Worm (Caenorhabditis elegans) whole organism, L3 larva: ENCODE measurements around the gene tni-3.

Source experiments
- R02D3.7 ChIP-seq: fragments of 150-350 bp; optimal IDR thresholded peaks from 2 replicates; lab custom pipeline; 2014; ENCODE audit warnings: missing biosample characterization, missing genetic modification characterization
- ceh-16 ChIP-seq: sonication (generic microtip); optimal IDR thresholded peaks from 2 replicates; lab custom pipeline; 2017; ENCODE audit warnings: missing biosample characterization, missing genetic modification characterization
- ceh-82 ChIP-seq: fragments of 150-350 bp; optimal IDR thresholded peaks from 2 replicates; lab custom pipeline; 2014; ENCODE audit warnings: missing biosample characterization, missing genetic modification characterization
- elt-3 ChIP-seq, 3 experiments: fragments of 150-350 bp in 1 of 3; sonication (generic microtip) in 2 of 3; optimal IDR thresholded peaks; 2 replicates in 2 of 3; 4 replicates in 1 of 3; lab custom pipeline; 2014 to 2017; ENCODE audit warnings: missing biosample characterization in 3 of 3, missing genetic modification characterization in 3 of 3
- fkh-2 ChIP-seq: fragments of 150-350 bp; optimal IDR thresholded peaks from 2 replicates; lab custom pipeline; 2014; ENCODE audit warnings: missing biosample characterization, missing genetic modification reagents, missing genetic modification characterization
- fos-1 ChIP-seq: fragments of 150-350 bp; optimal IDR thresholded peaks from 2 replicates; lab custom pipeline; 2014; ENCODE audit warnings: missing biosample characterization, missing genetic modification characterization
- nhr-11 ChIP-seq: fragments of 150-350 bp; optimal IDR thresholded peaks from 2 replicates; lab custom pipeline; 2014; ENCODE audit warnings: missing biosample characterization, missing genetic modification characterization
- nhr-12 ChIP-seq: fragments of 150-350 bp; optimal IDR thresholded peaks from 2 replicates; lab custom pipeline; 2014; ENCODE audit warnings: missing biosample characterization, missing genetic modification characterization
- nhr-23 ChIP-seq: fragments of 150-350 bp; optimal IDR thresholded peaks from 2 replicates; lab custom pipeline; 2014; ENCODE audit warnings: missing biosample characterization, missing genetic modification reagents, missing genetic modification characterization
- nhr-25 ChIP-seq: sonication (generic microtip); optimal IDR thresholded peaks from 2 replicates; lab custom pipeline; 2017; ENCODE audit warnings: missing biosample characterization, missing genetic modification characterization
- pha-4 ChIP-seq: fragments of 150-350 bp; optimal IDR thresholded peaks from 2 replicates; lab custom pipeline; 2014; ENCODE audit warnings: missing biosample characterization, missing genetic modification reagents, missing genetic modification characterization

- TF ChIP-seq nhr-11 (tag; lab: Kevin White, UChicago) (no peak), R02D3.7 (no peak), pha-4 (no peak), nhr-23 (tag; lab: Kevin White, UChicago) (no peak), ceh-16 (tag; lab: Kevin White, UChicago) (no peak), fkh-2 (tag; lab: Kevin White, UChicago) (no peak), fos-1 (no peak), elt-3 (tag; optimal IDR thresholded peaks at IDR 0.05; lab: Kevin White, UChicago) (no peak), nhr-12 (tag; lab: Kevin White, UChicago) (no peak), nhr-25 (tag; lab: Kevin White, UChicago) (no peak), ceh-82 (no peak)
These were observed 46.0 kb downstream of the tni-3 start, which contains the start of gene immt-2 for ce11 chrV:16788967-16789366.
